Fruit fly (Drosophila melanogaster): ENCODE measurements around the gene Bmcp.

DNA sequence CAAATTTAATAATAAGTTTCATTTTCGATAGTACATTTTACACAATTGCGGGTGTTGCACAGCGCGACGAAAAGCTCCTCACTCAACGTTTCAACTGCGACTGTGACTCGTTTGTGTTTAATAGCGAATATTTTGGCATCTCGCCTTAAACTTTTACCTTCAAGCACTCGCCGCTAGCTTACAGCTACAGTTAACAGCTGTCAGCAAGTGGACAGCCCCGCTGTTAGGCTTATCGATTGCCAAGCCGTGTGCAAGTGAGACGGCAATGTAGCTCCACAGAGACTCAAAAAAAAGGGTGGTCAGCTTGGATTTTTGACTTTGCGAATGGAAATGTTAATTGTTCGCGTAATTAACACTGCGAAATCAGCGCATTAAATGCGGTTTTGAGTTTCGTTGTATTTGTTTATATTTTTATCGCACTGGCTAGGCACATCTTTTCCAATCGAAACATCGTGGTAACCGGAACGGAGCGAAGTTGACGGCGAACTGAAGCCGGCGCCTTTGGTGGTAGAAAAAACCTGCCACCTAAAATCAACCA lies 45.0 kb downstream of the Bmcp start, which contains the start of gene loaf:
- TF ChIP-seq CG11902 (GFP tag; optimal IDR thresholded peaks at IDR 0.05) (no peak), topi (GFP tag; optimal IDR thresholded peaks at IDR 0.05) (no peak), CG6854 (GFP tag; optimal IDR thresholded peaks at IDR 0.05) (no peak), lz (GFP tag; optimal IDR thresholded peaks at IDR 0.05) (no peak)
